Worm (Caenorhabditis elegans) whole organism, early embryonic: Measurements from ENCODE around the gene best-19.

Experiments
- B0310.2 ChIP-seq: sonication (generic microtip); optimal IDR thresholded peaks from 2 replicates; lab custom pipeline; 2016; ENCODE audit warnings: mild to moderate bottlenecking, missing genetic modification characterization, missing compliant biosample characterization
- F13C5.2 ChIP-seq: sonication (generic microtip); optimal IDR thresholded peaks from 2 replicates; lab custom pipeline; 2017; ENCODE audit warnings: mild to moderate bottlenecking, missing genetic modification characterization, inconsistent platforms, missing compliant biosample characterization
- aly-1 ChIP-seq: sonication (generic microtip); optimal IDR thresholded peaks from 2 replicates; lab custom pipeline; 2016; ENCODE audit warnings: missing genetic modification characterization, missing compliant biosample characterization
- ama-1 ChIP-seq: fragments of 150-350 bp; optimal IDR thresholded peaks from 2 replicates; lab custom pipeline; 2014
- ceh-13 ChIP-seq: fragments of 200-800 bp; sonication (Bioruptor generic); optimal IDR thresholded peaks from 2 replicates; lab custom pipeline; 2018; ENCODE audit warnings: mild to moderate bottlenecking, missing genetic modification characterization, missing compliant biosample characterization
- ceh-36 ChIP-seq: sonication (generic microtip); optimal IDR thresholded peaks from 2 replicates; lab custom pipeline; 2016; ENCODE audit warnings: missing genetic modification characterization, inconsistent platforms, missing compliant biosample characterization
- ets-7 ChIP-seq: sonication (generic microtip); optimal IDR thresholded peaks from 2 replicates; lab custom pipeline; 2016; ENCODE audit warnings: missing genotype, missing genetic modification characterization, missing compliant biosample characterization
- flt-1 ChIP-seq: fragments of 200-800 bp; sonication (Bioruptor generic); IDR thresholded peaks from 2 replicates; pipeline ENCODE4 v1.3.6; 2022; ENCODE audit warnings: missing genetic modification characterization, missing compliant biosample characterization
- hmbx-1 ChIP-seq: sonication (generic microtip); optimal IDR thresholded peaks from 2 replicates; lab custom pipeline; 2016; ENCODE audit warnings: mild to moderate bottlenecking, missing genetic modification characterization, missing compliant biosample characterization
- hmg-4 ChIP-seq: fragments of 200-800 bp; sonication (Bioruptor generic); optimal IDR thresholded peaks from 2 replicates; lab custom pipeline; 2018; ENCODE audit warnings: mild to moderate bottlenecking, missing genetic modification characterization, missing compliant biosample characterization
- hnd-1 ChIP-seq: sonication (generic microtip); optimal IDR thresholded peaks from 2 replicates; lab custom pipeline; 2016; ENCODE audit warnings: missing genetic modification characterization, missing compliant biosample characterization
- pes-1 ChIP-seq: fragments of 200-800 bp; sonication (Bioruptor generic); IDR thresholded peaks from 2 replicates; pipeline ENCODE4 v1.3.6; 2022; ENCODE audit warnings: missing genetic modification reagents, missing genetic modification characterization, missing compliant biosample characterization
- scrt-1 ChIP-seq: fragments of 200-800 bp; sonication (Bioruptor generic); IDR thresholded peaks from 2 replicates; pipeline ENCODE4 v1.3.6; 2022; ENCODE audit warnings: missing genetic modification characterization, missing compliant biosample characterization
- sea-1 ChIP-seq: fragments of 200-800 bp; sonication (Bioruptor generic); conservative IDR thresholded peaks from 2 replicates; pipeline ENCODE4 v1.3.6; 2022; ENCODE audit warnings: missing genetic modification characterization, missing compliant biosample characterization
- tbx-11 ChIP-seq: fragments of 200-800 bp; sonication (Bioruptor generic); IDR thresholded peaks from 2 replicates; pipeline ENCODE4 v1.3.6; 2022; ENCODE audit warnings: missing genetic modification characterization, missing compliant biosample characterization
- tbx-37 ChIP-seq: fragments of 200-800 bp; sonication (Bioruptor generic); conservative IDR thresholded peaks from 2 replicates; pipeline ENCODE4 v1.3.6; 2022; ENCODE audit warnings: missing genetic modification reagents, missing genetic modification characterization, missing compliant biosample characterization
- tra-4 ChIP-seq: sonication (generic microtip); optimal IDR thresholded peaks from 2 replicates; lab custom pipeline; 2017; ENCODE audit warnings: missing genetic modification characterization, missing compliant biosample characterization

The best-19 gene

DNA sequence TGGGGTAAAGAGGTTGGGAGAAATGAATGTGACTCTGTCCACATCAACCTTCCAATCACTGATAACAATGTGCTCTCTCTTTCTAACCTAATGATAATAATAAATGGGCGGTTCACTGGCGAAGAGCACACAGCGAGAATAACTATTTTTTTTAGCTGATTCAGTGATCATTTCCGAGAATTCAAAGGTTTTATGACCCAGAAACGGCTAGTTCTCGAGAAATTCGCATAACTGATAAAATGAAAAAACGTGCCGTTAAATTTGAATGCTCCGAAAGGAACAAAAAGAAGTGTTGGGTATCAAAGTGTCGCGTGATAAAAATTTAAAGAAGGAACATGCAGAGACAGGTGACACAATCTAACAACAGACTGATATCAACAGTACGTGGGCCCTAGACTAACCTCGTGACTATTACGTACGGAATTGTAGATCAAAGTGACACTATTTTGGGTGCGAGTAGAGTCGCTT lies 12.3 kb downstream of the best-19 start:
- TF ChIP-seq pes-1 (GFP tag; lab: Robert Waterston, UW), result no peak
- no peak for TF ChIP-seq tra-4 (tag; lab: Kevin White, UChicago)
- no peak for TF ChIP-seq aly-1 (tag; lab: Kevin White, UChicago)
- no peak for TF ChIP-seq ceh-36 (tag; lab: Kevin White, UChicago)
- TF ChIP-seq B0310.2 (tag; lab: Kevin White, UChicago), result no peak
- no peak for TF ChIP-seq ets-7 (tag; lab: Kevin White, UChicago)

DNA sequence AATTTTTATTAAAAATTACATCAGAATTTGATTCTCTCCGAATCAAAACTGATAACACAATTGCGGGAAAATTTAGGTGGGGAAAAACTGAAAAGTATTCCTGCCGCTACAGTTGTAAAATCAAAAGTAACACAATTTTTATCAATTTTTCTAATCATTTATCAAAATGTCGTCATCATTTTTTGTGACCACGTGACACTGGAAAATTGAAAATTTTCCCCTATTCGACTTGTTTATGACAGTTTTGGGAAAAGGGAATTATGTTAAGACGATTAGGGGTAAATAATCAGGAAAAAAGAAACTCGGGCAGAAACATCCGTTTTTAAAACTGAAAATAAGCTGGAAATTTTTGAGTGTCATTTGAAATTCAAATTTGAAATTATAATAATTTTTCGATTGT lies 13.4 kb downstream of the best-19 start:
- TF ChIP-seq tbx-11 (GFP tag; lab: Robert Waterston, UW) (no peak), F13C5.2 (tag; lab: Kevin White, UChicago) (no peak), hnd-1 (tag; lab: Kevin White, UChicago) (no peak), tra-4 (tag; lab: Kevin White, UChicago) (no peak), scrt-1 (no peak), hmbx-1 (tag; lab: Kevin White, UChicago) (no peak), ets-7 (tag; lab: Kevin White, UChicago) (no peak), pes-1 (GFP tag; lab: Robert Waterston, UW) (no peak), aly-1 (tag; lab: Kevin White, UChicago) (no peak), flt-1 (GFP tag; lab: Robert Waterston, UW) (no peak), B0310.2 (tag; lab: Kevin White, UChicago) (no peak), sea-1 (GFP tag; lab: Robert Waterston, UW) (no peak), ama-1 (lab: Kevin White, UChicago) (no peak), tbx-37 (no peak), hmg-4 (GFP tag; lab: Kevin White, UChicago) (no peak)

DNA sequence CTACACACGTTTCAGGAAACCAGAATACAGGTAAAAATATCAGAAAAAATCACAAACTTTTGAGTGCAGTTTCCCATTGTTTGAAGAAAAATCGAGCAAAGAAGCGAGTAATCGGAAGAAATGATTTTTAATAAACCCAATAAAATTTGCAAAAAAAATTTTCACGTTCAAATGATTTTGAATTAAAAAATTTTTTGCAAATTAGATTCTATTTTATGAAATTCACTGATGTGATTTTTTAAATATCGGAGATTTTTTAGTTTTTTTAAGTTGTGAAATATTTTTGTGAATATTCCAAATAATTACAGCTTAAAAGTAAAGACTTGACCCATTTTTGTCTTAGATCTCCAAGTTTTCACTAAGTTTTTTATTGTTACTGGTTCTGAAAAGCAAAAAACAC lies 14.8 kb downstream of the best-19 start, which contains the start of gene pnp-1:
TSS of gene pnp-1 (minus strand) at position 101 of the 400 bp plus-strand sequence.
- no peak for TF ChIP-seq ceh-36 (tag; lab: Kevin White, UChicago)
- TF ChIP-seq flt-1 (GFP tag; lab: Robert Waterston, UW), result no peak
- TF ChIP-seq F13C5.2 (tag; lab: Kevin White, UChicago), result no peak
- no peak for TF ChIP-seq pes-1 (GFP tag; lab: Robert Waterston, UW)
- TF ChIP-seq ceh-13 (GFP tag; lab: Kevin White, UChicago), result no peak
- no peak for TF ChIP-seq hmg-4 (GFP tag; lab: Kevin White, UChicago)
- no peak for TF ChIP-seq aly-1 (tag; lab: Kevin White, UChicago)
- no peak for TF ChIP-seq sea-1 (GFP tag; lab: Robert Waterston, UW)
- TF ChIP-seq tbx-37, result no peak
- no peak for TF ChIP-seq B0310.2 (tag; lab: Kevin White, UChicago)
- no peak for TF ChIP-seq ets-7 (tag; lab: Kevin White, UChicago)
- TF ChIP-seq ama-1 (lab: Kevin White, UChicago), result no peak
- no peak for TF ChIP-seq tbx-11 (GFP tag; lab: Robert Waterston, UW)
- no peak for TF ChIP-seq scrt-1
- TF ChIP-seq tra-4 (tag; lab: Kevin White, UChicago), result no peak
- no peak for TF ChIP-seq hnd-1 (tag; lab: Kevin White, UChicago)
- no peak for TF ChIP-seq hmbx-1 (tag; lab: Kevin White, UChicago)

DNA sequence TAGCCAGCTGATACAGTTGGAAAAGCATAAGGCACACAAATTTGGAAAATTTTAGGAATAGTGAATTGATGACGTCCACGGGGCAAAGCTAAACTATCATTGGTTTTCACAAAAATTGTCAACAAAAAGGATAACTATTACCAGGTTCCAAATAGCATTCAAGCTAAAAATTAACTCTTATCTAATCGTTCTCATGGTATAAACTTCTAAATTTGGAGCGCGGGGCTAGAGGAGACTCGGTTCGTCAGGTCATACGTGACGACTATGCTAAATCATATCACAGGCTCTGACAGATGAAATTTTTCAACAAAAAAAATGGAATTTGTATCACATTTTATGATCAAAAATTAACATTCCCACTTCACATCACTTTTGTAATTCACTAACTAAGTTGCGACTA lies 15.7 kb downstream of the best-19 start:
- TF ChIP-seq hmg-4 (GFP tag; lab: Kevin White, UChicago) (no peak), hmbx-1 (tag; lab: Kevin White, UChicago) (no peak), tra-4 (tag; lab: Kevin White, UChicago) (no peak), sea-1 (GFP tag; lab: Robert Waterston, UW) (no peak)

DNA sequence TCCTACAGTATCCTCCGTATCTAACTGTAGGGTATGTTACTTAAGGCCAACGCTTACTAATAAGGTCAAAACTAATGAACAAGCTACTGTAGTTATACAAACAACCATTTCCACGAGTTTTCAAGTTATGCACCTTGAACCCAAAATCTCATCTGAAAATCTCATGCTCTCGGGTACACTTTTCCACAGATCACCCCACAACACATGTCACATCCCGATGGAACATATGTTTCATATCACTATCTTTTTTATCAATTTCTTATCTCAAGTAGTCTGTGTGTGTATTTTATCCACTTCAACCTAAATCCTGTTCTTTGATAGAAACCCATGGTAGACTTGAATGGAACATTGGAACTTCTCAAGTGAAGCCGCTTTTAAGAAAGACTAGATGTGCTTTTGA lies 16.9 kb downstream of the best-19 start:
- TF ChIP-seq tbx-11 (GFP tag; lab: Robert Waterston, UW), result no peak

DNA sequence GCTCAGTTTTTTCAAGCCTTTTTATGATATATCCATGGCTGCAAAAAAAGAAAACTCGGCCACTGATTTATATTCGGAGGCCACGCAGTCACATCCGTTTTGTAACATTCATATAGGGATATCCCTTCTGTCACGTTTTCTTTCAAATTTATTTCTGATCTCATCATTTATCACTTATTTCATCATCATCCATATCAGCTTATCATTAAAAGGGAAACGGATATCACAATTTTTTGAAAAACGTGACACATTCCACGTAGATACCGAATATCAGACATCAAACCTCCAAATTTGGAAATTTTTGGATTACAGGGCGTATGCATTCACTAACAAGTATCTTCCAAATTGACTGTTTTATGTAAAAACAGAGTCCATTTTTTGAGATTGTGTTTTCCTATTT lies 19.3 kb downstream of the best-19 start:
- no peak for TF ChIP-seq tbx-37

DNA sequence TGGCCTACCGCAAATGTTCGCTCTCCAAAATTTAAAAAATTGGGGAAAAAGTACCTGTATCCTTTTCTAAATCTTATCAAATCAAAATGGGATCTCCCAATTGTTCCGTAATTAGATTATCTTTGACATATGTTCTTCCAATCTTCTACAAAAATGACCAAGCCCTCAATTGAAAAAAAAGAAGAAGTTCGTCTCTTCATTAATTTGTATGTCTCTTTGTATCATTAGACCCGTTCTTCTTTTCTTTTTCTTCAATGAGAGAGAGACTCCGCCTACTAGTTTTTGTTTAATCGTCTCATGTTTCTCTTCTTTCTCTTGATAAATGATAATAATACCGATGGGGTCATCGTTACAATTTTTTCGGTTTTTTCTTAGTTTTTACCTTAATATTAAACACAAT lies 19.8 kb downstream of the best-19 start:
- TF ChIP-seq pes-1 (GFP tag; lab: Robert Waterston, UW), result no peak
- TF ChIP-seq hmbx-1 (tag; lab: Kevin White, UChicago), result no peak
- no peak for TF ChIP-seq scrt-1
- no peak for TF ChIP-seq flt-1 (GFP tag; lab: Robert Waterston, UW)
- TF ChIP-seq tra-4 (tag; lab: Kevin White, UChicago), result no peak
- no peak for TF ChIP-seq ceh-36 (tag; lab: Kevin White, UChicago)
- TF ChIP-seq B0310.2 (tag; lab: Kevin White, UChicago), result no peak
- TF ChIP-seq F13C5.2 (tag; lab: Kevin White, UChicago), result no peak
- no peak for TF ChIP-seq hmg-4 (GFP tag; lab: Kevin White, UChicago)
- TF ChIP-seq tbx-11 (GFP tag; lab: Robert Waterston, UW), result no peak
- TF ChIP-seq ceh-13 (GFP tag; lab: Kevin White, UChicago), result no peak
- no peak for TF ChIP-seq ama-1 (lab: Kevin White, UChicago)
- no peak for TF ChIP-seq hnd-1 (tag; lab: Kevin White, UChicago)
- TF ChIP-seq sea-1 (GFP tag; lab: Robert Waterston, UW), result no peak
- no peak for TF ChIP-seq ets-7 (tag; lab: Kevin White, UChicago)
- no peak for TF ChIP-seq aly-1 (tag; lab: Kevin White, UChicago)
- no peak for TF ChIP-seq tbx-37

DNA sequence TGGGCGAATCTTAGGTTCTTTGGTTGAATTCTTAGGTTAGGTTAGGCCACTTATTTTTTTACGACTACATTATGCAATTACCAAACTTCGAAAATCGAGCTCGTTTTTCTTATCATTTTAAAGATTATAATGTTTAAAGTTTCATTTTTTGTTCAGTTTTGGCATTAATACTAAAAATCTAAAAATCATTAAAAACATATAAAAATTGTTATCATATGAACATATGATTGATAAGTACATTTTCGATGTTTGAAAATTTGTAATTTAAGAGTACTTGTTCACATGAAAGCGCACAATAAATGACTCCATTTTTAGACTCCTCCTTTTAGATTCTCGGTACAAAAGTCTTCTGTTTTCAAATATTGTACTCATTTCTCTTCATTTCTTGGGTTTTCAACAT lies 21.7 kb downstream of the best-19 start:
- TF ChIP-seq flt-1 (GFP tag; lab: Robert Waterston, UW), result no peak
- no peak for TF ChIP-seq tbx-11 (GFP tag; lab: Robert Waterston, UW)
- no peak for TF ChIP-seq scrt-1
- no peak for TF ChIP-seq B0310.2 (tag; lab: Kevin White, UChicago)
- no peak for TF ChIP-seq sea-1 (GFP tag; lab: Robert Waterston, UW)
